Fruit fly (Drosophila melanogaster) whole organism, embryonic: Measurements from ENCODE around the gene CG12516.

Source experiments
- B-H2 ChIP-seq: fragments of 200-800 bp; sonication (Bioruptor generic); optimal IDR thresholded peaks from 2 replicates; lab custom pipeline; 2018; ENCODE audit warnings: missing biosample characterization, mild to moderate bottlenecking, missing genetic modification characterization
- Blimp-1 ChIP-seq: fragments of 200-800 bp; sonication (Bioruptor generic); optimal IDR thresholded peaks from 3 replicates; lab custom pipeline; 2018; ENCODE audit warnings: missing biosample characterization, missing genetic modification characterization, mild to moderate bottlenecking, moderate library complexity, missing genetic modification reagents
- CG10654 ChIP-seq: fragments of 200-800 bp; sonication (Bioruptor generic); optimal IDR thresholded peaks from 2 replicates; lab custom pipeline; 2016; ENCODE audit warnings: missing biosample characterization, missing genetic modification characterization
- CG10979 ChIP-seq: fragments of 200-800 bp; sonication (Bioruptor generic); optimal IDR thresholded peaks from 2 replicates; lab custom pipeline; 2018; ENCODE audit warnings: missing biosample characterization, mild to moderate bottlenecking, missing genetic modification characterization, moderate library complexity
- CG13424 ChIP-seq: fragments of 200-800 bp; sonication (Bioruptor generic); optimal IDR thresholded peaks from 2 replicates; lab custom pipeline; 2019; ENCODE audit warnings: missing biosample characterization, mild to moderate bottlenecking, missing genetic modification characterization, moderate library complexity
- CG15011 ChIP-seq: fragments of 200-800 bp; sonication (Bioruptor generic); optimal IDR thresholded peaks from 3 replicates; lab custom pipeline; 2018; ENCODE audit warnings: missing biosample characterization, mild to moderate bottlenecking, missing genetic modification characterization
- CG15514 ChIP-seq: fragments of 200-800 bp; sonication (Bioruptor generic); optimal IDR thresholded peaks from 3 replicates; lab custom pipeline; 2017; ENCODE audit warnings: missing biosample characterization, missing genetic modification characterization, mild to moderate bottlenecking, moderate library complexity, missing genetic modification reagents
- CG1603 ChIP-seq: fragments of 200-800 bp; sonication (Bioruptor generic); optimal IDR thresholded peaks from 2 replicates; lab custom pipeline; 2019; ENCODE audit warnings: missing biosample characterization, mild to moderate bottlenecking, missing genetic modification characterization, moderate library complexity
- CG17829 ChIP-seq: fragments of 200-800 bp; optimal IDR thresholded peaks from 2 replicates; lab custom pipeline; 2019; ENCODE audit warnings: missing biosample characterization, mild to moderate bottlenecking, missing genetic modification characterization, moderate library complexity
- CG18262 ChIP-seq: fragments of 200-800 bp; optimal IDR thresholded peaks from 3 replicates; lab custom pipeline; 2019; ENCODE audit warnings: missing biosample characterization, mild to moderate bottlenecking, missing genetic modification characterization, moderate library complexity
- CG4424 ChIP-seq: fragments of 200-800 bp; sonication (Bioruptor generic); optimal IDR thresholded peaks from 3 replicates; lab custom pipeline; 2016; ENCODE audit warnings: missing biosample characterization, missing genetic modification characterization
- CG5245 ChIP-seq: fragments of 200-800 bp; sonication (Bioruptor generic); optimal IDR thresholded peaks from 3 replicates; lab custom pipeline; 2016; ENCODE audit warnings: missing biosample characterization, missing genetic modification characterization
- CG7786 ChIP-seq: fragments of 200-800 bp; sonication (Bioruptor generic); optimal IDR thresholded peaks from 2 replicates; lab custom pipeline; 2016; ENCODE audit warnings: missing biosample characterization, missing genetic modification characterization
- CG7987 ChIP-seq: fragments of 200-800 bp; sonication (Bioruptor generic); optimal IDR thresholded peaks from 2 replicates; lab custom pipeline; 2018; ENCODE audit warnings: missing biosample characterization, mild to moderate bottlenecking, missing genetic modification characterization, moderate library complexity
- CG9609 ChIP-seq: fragments of 200-800 bp; sonication (Bioruptor generic); optimal IDR thresholded peaks from 3 replicates; lab custom pipeline; 2016; ENCODE audit warnings: missing biosample characterization, missing genetic modification characterization
- Camta ChIP-seq: fragments of 200-800 bp; sonication (Bioruptor generic); optimal IDR thresholded peaks from 2 replicates; lab custom pipeline; 2016; ENCODE audit warnings: missing biosample characterization, missing genetic modification characterization
- Chrac-16 ChIP-seq: fragments of 200-800 bp; sonication (Bioruptor generic); optimal IDR thresholded peaks from 3 replicates; lab custom pipeline; 2016; ENCODE audit warnings: missing biosample characterization, missing genetic modification characterization
- Dref ChIP-seq: fragments of 200-800 bp; sonication (Bioruptor generic); IDR thresholded peaks from 2 replicates; pipeline ENCODE4 v1.3.6; 2022; ENCODE audit warnings: missing biosample characterization, missing genetic modification characterization
- Hmr ChIP-seq: fragments of 200-800 bp; sonication (Bioruptor generic); optimal IDR thresholded peaks from 3 replicates; lab custom pipeline; 2017; ENCODE audit warnings: mild to moderate bottlenecking, missing biosample characterization, missing genetic modification reagents, missing genetic modification characterization
- Med ChIP-seq: fragments of 200-800 bp; sonication (Bioruptor generic); peaks from one replicate; lab custom pipeline; 2016; ENCODE audit warnings: missing biosample characterization, missing genetic modification characterization, mild to moderate bottlenecking, inconsistent platforms, moderate library complexity
- Mes4 ChIP-seq: fragments of 200-800 bp; sonication (Bioruptor generic); optimal IDR thresholded peaks from 2 replicates; lab custom pipeline; 2016; ENCODE audit warnings: missing biosample characterization, missing genetic modification characterization
- Nf-YB ChIP-seq: fragments of 200-800 bp; sonication (Bioruptor generic); optimal IDR thresholded peaks from 3 replicates; lab custom pipeline; 2019; ENCODE audit warnings: missing biosample characterization, mild to moderate bottlenecking, missing genetic modification characterization, moderate library complexity
- Nf-YC ChIP-seq: fragments of 200-800 bp; optimal IDR thresholded peaks from 3 replicates; lab custom pipeline; 2019; ENCODE audit warnings: missing biosample characterization, mild to moderate bottlenecking, missing genetic modification characterization, moderate library complexity
- Pdp1 ChIP-seq, 2 experiments: fragments of 200-800 bp; sonication (Bioruptor generic); optimal IDR thresholded peaks; 3 replicates each; lab custom pipeline; 2016; ENCODE audit warnings: missing biosample characterization in 2 of 2, missing genetic modification characterization in 2 of 2, mild to moderate bottlenecking in 1 of 2, moderate library complexity in 1 of 2
- Scr ChIP-seq: fragments of 200-800 bp; sonication (Bioruptor generic); IDR thresholded peaks from 2 replicates; pipeline ENCODE4 v1.3.6; 2022; ENCODE audit warnings: missing biosample characterization, missing genetic modification characterization; ENCODE audit not compliant: partially characterized antibody
- Six4 ChIP-seq: fragments of 200-800 bp; sonication (Bioruptor generic); optimal IDR thresholded peaks from 2 replicates; lab custom pipeline; 2016; ENCODE audit warnings: missing biosample characterization, missing genetic modification characterization
- Sox102F ChIP-seq: fragments of 200-800 bp; sonication (Bioruptor generic); optimal IDR thresholded peaks from 2 replicates; lab custom pipeline; 2018; ENCODE audit warnings: missing biosample characterization, mild to moderate bottlenecking, missing genetic modification characterization, moderate library complexity
- Ssrp ChIP-seq: fragments of 200-800 bp; sonication (Bioruptor generic); optimal IDR thresholded peaks from 2 replicates; lab custom pipeline; 2018; ENCODE audit warnings: missing biosample characterization, mild to moderate bottlenecking, missing genetic modification characterization, moderate library complexity
- Xbp1 ChIP-seq: fragments of 200-800 bp; sonication (Bioruptor generic); optimal IDR thresholded peaks from 3 replicates; lab custom pipeline; 2016; ENCODE audit warnings: missing biosample characterization, mild to moderate bottlenecking, missing genetic modification characterization
- bab2 ChIP-seq: fragments of 200-800 bp; sonication (Bioruptor generic); optimal IDR thresholded peaks from 2 replicates; lab custom pipeline; 2016; ENCODE audit warnings: missing biosample characterization, missing genetic modification characterization
- bsh ChIP-seq, 2 experiments: fragments of 200-800 bp; sonication (Bioruptor generic); optimal IDR thresholded peaks; 2 replicates each; lab custom pipeline; 2017 to 2018; ENCODE audit warnings: mild to moderate bottlenecking in 2 of 2, missing biosample characterization in 2 of 2, missing genetic modification characterization in 2 of 2, moderate library complexity in 1 of 2
- croc ChIP-seq: fragments of 200-800 bp; sonication (Bioruptor generic); conservative IDR thresholded peaks from 3 replicates; pipeline ENCODE4 v1.3.6; 2022; ENCODE audit warnings: missing biosample characterization, missing genetic modification characterization
- da ChIP-seq: fragments of 200-800 bp; sonication (Bioruptor generic); optimal IDR thresholded peaks from 2 replicates; lab custom pipeline; 2016; ENCODE audit warnings: missing biosample characterization, missing genetic modification characterization
- dati ChIP-seq: fragments of 200-800 bp; sonication (Bioruptor generic); IDR thresholded peaks from 2 replicates; pipeline ENCODE4 v1.3.6; 2022; ENCODE audit warnings: missing biosample characterization, missing genetic modification characterization
- exex ChIP-seq: fragments of 200-800 bp; sonication (Bioruptor generic); optimal IDR thresholded peaks from 4 replicates; lab custom pipeline; 2018; ENCODE audit warnings: missing biosample characterization, mild to moderate bottlenecking, missing genetic modification characterization, moderate library complexity
- ftz-f1 ChIP-seq: fragments of 200-800 bp; sonication (Bioruptor generic); optimal IDR thresholded peaks from 2 replicates; lab custom pipeline; 2016; ENCODE audit warnings: missing biosample characterization, missing genetic modification characterization
- gem ChIP-seq: fragments of 200-800 bp; sonication (Bioruptor generic); optimal IDR thresholded peaks from 2 replicates; lab custom pipeline; 2019; ENCODE audit warnings: missing biosample characterization, mild to moderate bottlenecking, missing genetic modification characterization, moderate library complexity
- gsb-n ChIP-seq: fragments of 200-800 bp; sonication (Bioruptor generic); optimal IDR thresholded peaks from 3 replicates; lab custom pipeline; 2018; ENCODE audit warnings: missing biosample characterization, mild to moderate bottlenecking, missing genetic modification characterization
- hth ChIP-seq: fragments of >200 bp; optimal IDR thresholded peaks from 2 replicates; lab custom pipeline; 2017; ENCODE audit warnings: inconsistent platforms
- mam ChIP-seq: fragments of 200-800 bp; sonication (Bioruptor generic); optimal IDR thresholded peaks from 3 replicates; lab custom pipeline; 2016; ENCODE audit warnings: missing biosample characterization, missing genetic modification characterization
- mirr ChIP-seq: fragments of 200-800 bp; sonication (Bioruptor generic); optimal IDR thresholded peaks from 3 replicates; lab custom pipeline; 2018; ENCODE audit warnings: missing biosample characterization, mild to moderate bottlenecking, missing genetic modification characterization
- pum ChIP-seq: fragments of 200-800 bp; sonication (Bioruptor generic); optimal IDR thresholded peaks from 2 replicates; lab custom pipeline; 2016; ENCODE audit warnings: missing biosample characterization, missing genetic modification characterization
- sens ChIP-seq: fragments of 200-800 bp; sonication (Bioruptor generic); peaks from one replicate; lab custom pipeline; 2016; ENCODE audit warnings: missing biosample characterization, missing genetic modification characterization
- sob ChIP-seq: fragments of 200-800 bp; sonication (Bioruptor generic); IDR thresholded peaks from 2 replicates; pipeline ENCODE4 v1.3.6; 2022; ENCODE audit warnings: missing biosample characterization, missing genetic modification characterization
- sug ChIP-seq: fragments of 200-800 bp; optimal IDR thresholded peaks from 2 replicates; lab custom pipeline; 2019; ENCODE audit warnings: missing biosample characterization, mild to moderate bottlenecking, missing genetic modification characterization, moderate library complexity
- twi ChIP-seq: fragments of 200-800 bp; optimal IDR thresholded peaks from 2 replicates; lab custom pipeline; 2019; ENCODE audit warnings: missing biosample characterization, mild to moderate bottlenecking, missing genetic modification characterization, moderate library complexity
- tx ChIP-seq: fragments of 200-800 bp; sonication (Bioruptor generic); optimal IDR thresholded peaks from 2 replicates; lab custom pipeline; 2016; ENCODE audit warnings: missing biosample characterization, missing genetic modification characterization
- wdn ChIP-seq: fragments of 200-800 bp; sonication (Bioruptor generic); IDR thresholded peaks from 2 replicates; pipeline ENCODE4 v1.3.6; 2022; ENCODE audit warnings: missing biosample characterization, missing genetic modification characterization

CG12516 gene

dm6 chr3R:28327709-28328467, 23.5 kb upstream of the CG12516 start:
- TF ChIP-seq B-H2 (GFP tag; lab: Kevin White, UChicago) (peak; percentile 26), Nf-YC (tag; lab: Kevin White, UChicago) (no peak), mirr (GFP tag; lab: Kevin White, UChicago) (peak; percentile 46), Nf-YB (GFP tag; lab: Kevin White, UChicago) (no peak), Med (GFP tag; lab: Kevin White, UChicago) (peak; percentile 17), da (GFP tag; lab: Kevin White, UChicago) (no peak), bsh (GFP tag; optimal IDR thresholded peaks at IDR 0.05; lab: Kevin White, UChicago) (no peak), CG18262 (tag; lab: Kevin White, UChicago) (no peak), sens (peak; percentile 60), exex (tag; lab: Kevin White, UChicago) (peak; percentile 48), sob (GFP tag; lab: Robert Waterston, UW) (0 out of 2 replicates have a peak, but pooled peaks have one; percentile 5), Pdp1 (GFP tag; optimal IDR thresholded peaks at IDR 0.05; lab: Kevin White, UChicago) (peak in 1 of 2 experiments; percentile 15), wdn (no peak), gem (no peak), Ssrp (tag; lab: Kevin White, UChicago) (no peak), sug (tag; lab: Kevin White, UChicago) (peak; percentile 72), croc (GFP tag; lab: Robert Waterston, UW) (no peak), CG5245 (no peak), CG7987 (GFP tag; lab: Kevin White, UChicago) (peak; percentile 54), twi (tag; lab: Kevin White, UChicago) (peak; percentile 82)
- TF ChIP-seq, all 482 proteins: peak for 10

dm6 chr3R:28327132-28327531, 22.7 kb upstream of the CG12516 start:
- TF ChIP-seq pum (GFP tag; lab: Kevin White, UChicago), result no peak
- no peak for TF ChIP-seq Mes4 (GFP tag; lab: Kevin White, UChicago)
- TF ChIP-seq CG10979, result peak; percentile 15
- TF ChIP-seq CG7786 (GFP tag; lab: Kevin White, UChicago), result peak; percentile 6
- TF ChIP-seq tx, result no peak
- TF ChIP-seq CG17829 (tag; lab: Kevin White, UChicago), result peak; percentile 29
- peak; percentile 35 for TF ChIP-seq Hmr (GFP tag; lab: Kevin White, UChicago)
- TF ChIP-seq CG4424, result peak; percentile 50
- peak; percentile 3 for TF ChIP-seq Six4 (GFP tag; lab: Kevin White, UChicago)
- peak; percentile 64 for TF ChIP-seq Sox102F (GFP tag; lab: Kevin White, UChicago)
- peak; percentile 9 for TF ChIP-seq bab2
- no peak for TF ChIP-seq gsb-n (tag; lab: Kevin White, UChicago)
- TF ChIP-seq CG9609 (GFP tag; lab: Kevin White, UChicago), result peak; percentile 9
- TF ChIP-seq Pdp1 (GFP tag; optimal IDR thresholded peaks at IDR 0.05; lab: Kevin White, UChicago), result peak in 1 of 2 experiments; percentile 20
- TF ChIP-seq ftz-f1, result no peak
- peak; percentile 55 for TF ChIP-seq Xbp1 (GFP tag; lab: Kevin White, UChicago)
- TF ChIP-seq CG15011 (GFP tag; lab: Kevin White, UChicago), result peak; percentile 1
- no peak for TF ChIP-seq CG1603
- TF ChIP-seq dati, result no peak
- TF ChIP-seq Scr (GFP tag; lab: Robert Waterston, UW), result no peak
- no peak for TF ChIP-seq hth (lab: Kevin White, UChicago)
- peak; percentile 38 for TF ChIP-seq CG13424 (tag; lab: Kevin White, UChicago)
- peak; percentile 11 for TF ChIP-seq mam (GFP tag; lab: Kevin White, UChicago)
- peak; percentile 48 for TF ChIP-seq Camta
- TF ChIP-seq Chrac-16, result peak; percentile 4
- peak; percentile 4 for TF ChIP-seq Blimp-1
- no peak for TF ChIP-seq CG10654
- TF ChIP-seq Dref (GFP tag; lab: Robert Waterston, UW), result no peak
- TF ChIP-seq CG15514, result peak; percentile 10
